Fruit fly (Drosophila melanogaster) whole organism, embryonic: ENCODE measurements around the gene AlaRS.

ENCODE experiments used
- Awh ChIP-seq: fragments of 200-800 bp; sonication (Bioruptor generic); IDR thresholded peaks from 2 replicates; pipeline ENCODE4, ENCODE4 v1.3.6; 2022; ENCODE audit warnings: missing biosample characterization, missing genetic modification characterization
- CG10267 ChIP-seq: fragments of 200-800 bp; sonication (Bioruptor generic); optimal IDR thresholded peaks from 2 replicates; lab custom pipeline; 2018; ENCODE audit warnings: missing biosample characterization, mild to moderate bottlenecking, missing genetic modification characterization, moderate library complexity
- CG11560 ChIP-seq: fragments of 200-800 bp; sonication (Bioruptor generic); IDR thresholded peaks from 3 replicates; pipeline ENCODE4 v1.3.6; 2022; ENCODE audit warnings: missing biosample characterization, missing genetic modification characterization
- CG14441 ChIP-seq: fragments of 200-800 bp; sonication (Bioruptor generic); IDR thresholded peaks from 2 replicates; pipeline ENCODE4 v1.3.6; 2022; ENCODE audit warnings: missing biosample characterization, missing genetic modification characterization
- CG16813 ChIP-seq: fragments of 200-800 bp; sonication (Bioruptor generic); IDR thresholded peaks from 3 replicates; pipeline ENCODE4 v1.3.6; 2022; ENCODE audit warnings: missing biosample characterization, missing genetic modification characterization; ENCODE audit not compliant: partially characterized antibody
- CG1832 ChIP-seq: fragments of 200-800 bp; sonication (Bioruptor generic); optimal IDR thresholded peaks from 2 replicates; lab custom pipeline; 2017; ENCODE audit warnings: missing biosample characterization, mild to moderate bottlenecking, missing genetic modification characterization, inconsistent platforms
- CG2889 ChIP-seq: fragments of 200-800 bp; sonication (Bioruptor generic); IDR thresholded peaks from 3 replicates; pipeline ENCODE4 v1.3.6; 2022; ENCODE audit warnings: missing biosample characterization, missing genetic modification characterization
- CG3163 ChIP-seq: fragments of 200-800 bp; sonication (Bioruptor generic); optimal IDR thresholded peaks from 3 replicates; lab custom pipeline; 2016; ENCODE audit warnings: missing biosample characterization, missing genetic modification characterization
- CG3281 ChIP-seq: fragments of 200-800 bp; sonication (Bioruptor generic); optimal IDR thresholded peaks from 3 replicates; lab custom pipeline; 2017; ENCODE audit warnings: missing biosample characterization, mild to moderate bottlenecking, missing genetic modification characterization
- CG4360 ChIP-seq: fragments of 200-800 bp; sonication (Bioruptor generic); IDR thresholded peaks from 2 replicates; pipeline ENCODE4 v1.3.6; 2022; ENCODE audit warnings: missing biosample characterization, missing genetic modification characterization
- CG5180 ChIP-seq: fragments of 200-800 bp; sonication (Bioruptor generic); optimal IDR thresholded peaks from 3 replicates; lab custom pipeline; 2017; ENCODE audit warnings: missing biosample characterization, missing genetic modification characterization, mild to moderate bottlenecking, moderate library complexity, missing genetic modification reagents
- CG6854 ChIP-seq: fragments of 200-800 bp; sonication (Bioruptor generic); optimal IDR thresholded peaks from 3 replicates; lab custom pipeline; 2017; ENCODE audit warnings: missing biosample characterization, mild to moderate bottlenecking, missing genetic modification characterization
- D19A ChIP-seq: fragments of 200-800 bp; optimal IDR thresholded peaks from 3 replicates; lab custom pipeline; 2019; ENCODE audit warnings: missing biosample characterization, mild to moderate bottlenecking, missing genetic modification characterization, moderate library complexity
- Dbx ChIP-seq: fragments of 200-800 bp; sonication (Bioruptor generic); IDR thresholded peaks from 3 replicates; pipeline ENCODE4 v1.3.6; 2022; ENCODE audit warnings: missing biosample characterization, missing genetic modification characterization
- ERR ChIP-seq: fragments of 200-800 bp; sonication (Bioruptor generic); optimal IDR thresholded peaks from 2 replicates; lab custom pipeline; 2016; ENCODE audit warnings: missing biosample characterization, missing genetic modification characterization
- Elba2 ChIP-seq: fragments of 200-800 bp; sonication (Bioruptor generic); optimal IDR thresholded peaks from 3 replicates; lab custom pipeline; 2016; ENCODE audit warnings: missing biosample characterization, missing genetic modification characterization
- Fer1 ChIP-seq: fragments of 200-800 bp; sonication (Bioruptor generic); optimal IDR thresholded peaks from 2 replicates; lab custom pipeline; 2017; ENCODE audit warnings: missing biosample characterization, mild to moderate bottlenecking, missing genetic modification characterization
- H15 ChIP-seq: fragments of 200-800 bp; sonication (Bioruptor generic); IDR thresholded peaks from 3 replicates; pipeline ENCODE4 v1.3.6; 2022; ENCODE audit warnings: missing biosample characterization, missing genetic modification characterization
- HHEX ChIP-seq: fragments of 200-800 bp; sonication (Bioruptor generic); optimal IDR thresholded peaks from 3 replicates; lab custom pipeline; 2017; ENCODE audit warnings: missing biosample characterization, mild to moderate bottlenecking, missing genetic modification characterization, missing genetic modification reagents
- HLH4C ChIP-seq: fragments of 200-800 bp; sonication (Bioruptor generic); IDR thresholded peaks from 3 replicates; pipeline ENCODE4 v1.3.6; 2022; ENCODE audit warnings: missing biosample characterization, missing genetic modification characterization; ENCODE audit not compliant: partially characterized antibody
- Hmr ChIP-seq: fragments of 200-800 bp; sonication (Bioruptor generic); optimal IDR thresholded peaks from 3 replicates; lab custom pipeline; 2017; ENCODE audit warnings: mild to moderate bottlenecking, missing biosample characterization, missing genetic modification reagents, missing genetic modification characterization
- NC2α ChIP-seq: fragments of 200-800 bp; sonication (Bioruptor generic); optimal IDR thresholded peaks from 2 replicates; lab custom pipeline; 2016; ENCODE audit warnings: missing biosample characterization, missing genetic modification characterization
- Ptx1 ChIP-seq: fragments of 200-800 bp; sonication (Bioruptor generic); IDR thresholded peaks from 2 replicates; pipeline ENCODE4 v1.3.6; 2022; ENCODE audit warnings: missing biosample characterization, missing genetic modification characterization
- Ssrp ChIP-seq: fragments of 200-800 bp; sonication (Bioruptor generic); optimal IDR thresholded peaks from 2 replicates; lab custom pipeline; 2018; ENCODE audit warnings: missing biosample characterization, mild to moderate bottlenecking, missing genetic modification characterization, moderate library complexity
- Tbp ChIP-seq: fragments of >200 bp; optimal IDR thresholded peaks from 2 replicates; lab custom pipeline; 2018; ENCODE audit warnings: missing biosample characterization, missing genetic modification characterization
- Usf ChIP-seq: fragments of 200-800 bp; sonication (Bioruptor generic); optimal IDR thresholded peaks from 2 replicates; lab custom pipeline; 2017; ENCODE audit warnings: missing genotype, missing biosample characterization, missing genetic modification characterization
- Vsx1 ChIP-seq: fragments of 200-800 bp; sonication (Bioruptor generic); optimal IDR thresholded peaks from 2 replicates; lab custom pipeline; 2017; ENCODE audit warnings: missing biosample characterization, mild to moderate bottlenecking, missing genetic modification characterization, missing genetic modification reagents
- cas ChIP-seq: fragments of 200-800 bp; sonication (Bioruptor generic); IDR thresholded peaks from 2 replicates; pipeline ENCODE4 v1.3.6; 2022; ENCODE audit warnings: missing biosample characterization, missing genetic modification characterization
- en ChIP-seq: fragments of 200-800 bp; sonication (Bioruptor generic); optimal IDR thresholded peaks from 2 replicates; lab custom pipeline; 2016; ENCODE audit warnings: missing biosample characterization, missing genetic modification characterization
- esg ChIP-seq: fragments of 200-800 bp; sonication (Bioruptor generic); conservative IDR thresholded peaks from 2 replicates; pipeline ENCODE4 v1.3.6; 2022; ENCODE audit warnings: missing biosample characterization, missing genetic modification characterization
- fu2 ChIP-seq: fragments of 200-800 bp; sonication (Bioruptor generic); optimal IDR thresholded peaks from 2 replicates; lab custom pipeline; 2016; ENCODE audit warnings: missing biosample characterization, missing genetic modification characterization
- gce ChIP-seq: fragments of 200-800 bp; sonication (Bioruptor generic); IDR thresholded peaks from 3 replicates; pipeline ENCODE4 v1.3.6; 2022; ENCODE audit warnings: missing biosample characterization, missing genetic modification characterization
- gcm ChIP-seq: fragments of 200-800 bp; sonication (Bioruptor generic); optimal IDR thresholded peaks from 2 replicates; lab custom pipeline; 2019; ENCODE audit warnings: missing biosample characterization, mild to moderate bottlenecking, missing genetic modification characterization, moderate library complexity
- hb ChIP-seq: fragments of 200-800 bp; sonication (Bioruptor generic); IDR thresholded peaks from 3 replicates; pipeline ENCODE4 v1.3.6; 2022; ENCODE audit warnings: missing biosample characterization, missing genetic modification characterization; ENCODE audit not compliant: partially characterized antibody
- inv ChIP-seq: fragments of 200-800 bp; sonication (Bioruptor generic); IDR thresholded peaks from 2 replicates; pipeline ENCODE4 v1.3.6; 2022; ENCODE audit warnings: missing biosample characterization, missing genetic modification characterization; ENCODE audit not compliant: partially characterized antibody
- kay ChIP-seq: fragments of 200-800 bp; sonication (Bioruptor generic); optimal IDR thresholded peaks from 2 replicates; lab custom pipeline; 2016; ENCODE audit warnings: missing biosample characterization, missing genetic modification characterization
- ken ChIP-seq: fragments of 200-800 bp; sonication (Bioruptor generic); IDR thresholded peaks from 3 replicates; pipeline ENCODE4 v1.3.6; 2022; ENCODE audit warnings: missing biosample characterization, missing genetic modification characterization
- kni ChIP-seq: fragments of 200-800 bp; sonication (Bioruptor generic); optimal IDR thresholded peaks from 3 replicates; lab custom pipeline; 2017; ENCODE audit warnings: mild to moderate bottlenecking, missing biosample characterization, missing genetic modification reagents, missing genetic modification characterization
- lmd ChIP-seq: fragments of 200-800 bp; sonication (Bioruptor generic); IDR thresholded peaks from 2 replicates; pipeline ENCODE4 v1.3.6; 2022; ENCODE audit warnings: missing biosample characterization, missing genetic modification characterization
- pb ChIP-seq: fragments of 200-800 bp; sonication (Bioruptor generic); optimal IDR thresholded peaks from 3 replicates; lab custom pipeline; 2016; ENCODE audit warnings: missing biosample characterization, missing genetic modification characterization
- pfk ChIP-seq: fragments of 200-800 bp; sonication (Bioruptor generic); optimal IDR thresholded peaks from 2 replicates; lab custom pipeline; 2018; ENCODE audit warnings: missing biosample characterization, mild to moderate bottlenecking, missing genetic modification characterization, moderate library complexity
- pnt ChIP-seq: fragments of 200-800 bp; sonication (Bioruptor generic); optimal IDR thresholded peaks from 3 replicates; lab custom pipeline; 2016; ENCODE audit warnings: missing biosample characterization, missing genetic modification characterization
- pzg ChIP-seq: fragments of 200-800 bp; sonication (Bioruptor generic); optimal IDR thresholded peaks from 3 replicates; lab custom pipeline; 2018; ENCODE audit warnings: missing biosample characterization, mild to moderate bottlenecking, missing genetic modification characterization, moderate library complexity
- tin ChIP-seq: fragments of 200-800 bp; sonication (Bioruptor generic); optimal IDR thresholded peaks from 3 replicates; lab custom pipeline; 2016; ENCODE audit warnings: missing biosample characterization, missing genetic modification characterization
- trh ChIP-seq: fragments of 200-800 bp; sonication (Bioruptor generic); optimal IDR thresholded peaks from 2 replicates; lab custom pipeline; 2016; ENCODE audit warnings: missing biosample characterization, missing genetic modification characterization
- ttk ChIP-seq: fragments of 200-800 bp; sonication (Bioruptor generic); IDR thresholded peaks from 2 replicates; pipeline ENCODE4 v2.1.2; 2022; ENCODE audit warnings: missing biosample characterization, missing genetic modification characterization
- vfl ChIP-seq: fragments of 200-800 bp; sonication (Bioruptor generic); optimal IDR thresholded peaks from 2 replicates; lab custom pipeline; 2016; ENCODE audit warnings: missing biosample characterization, missing genetic modification characterization
- vnd ChIP-seq: fragments of 200-800 bp; sonication (Bioruptor generic); IDR thresholded peaks from 3 replicates; pipeline ENCODE4 v1.3.6; 2022; ENCODE audit warnings: missing biosample characterization, missing genetic modification characterization; ENCODE audit not compliant: partially characterized antibody
- zen2 ChIP-seq: fragments of 200-800 bp; sonication (Bioruptor generic); IDR thresholded peaks from 3 replicates; pipeline ENCODE4 v1.3.6; 2022; ENCODE audit warnings: missing biosample characterization, missing genetic modification characterization; ENCODE audit not compliant: partially characterized antibody

AlaRS gene

dm6 chr2L:8364006-8364956 is 17.3 kb downstream of the AlaRS start, which contains the start of the genes RpS13 and CSN8 (continued):
- no peak for TF ChIP-seq pnt (GFP tag; lab: Kevin White, UChicago)
- no peak for TF ChIP-seq ERR (GFP tag; lab: Kevin White, UChicago)
- TF ChIP-seq gcm (GFP tag; lab: Kevin White, UChicago), result peak; percentile 3
- no peak for TF ChIP-seq pb (GFP tag; lab: Kevin White, UChicago)
- TF ChIP-seq CG11560, result no peak
- TF ChIP-seq CG14441 (GFP tag; lab: Robert Waterston, UW), result no peak
- TF ChIP-seq hb (GFP tag; lab: Robert Waterston, UW), result peak; percentile 94
- no peak for TF ChIP-seq Awh (GFP tag; lab: Robert Waterston, UW)
- TF ChIP-seq en (GFP tag; lab: Kevin White, UChicago), result no peak
- TF ChIP-seq CG1832 (GFP tag; lab: Kevin White, UChicago), result no peak
- TF ChIP-seq esg (GFP tag; lab: Robert Waterston, UW), result no peak
- peak; percentile 63 for TF ChIP-seq CG10267 (tag; lab: Kevin White, UChicago)
- TF ChIP-seq CG4360, result no peak
- TF ChIP-seq pfk (GFP tag; lab: Kevin White, UChicago), result no peak
- TF ChIP-seq Ssrp (tag; lab: Kevin White, UChicago), result no peak
- no peak for TF ChIP-seq Elba2 (GFP tag; lab: Kevin White, UChicago)
- TF ChIP-seq CG5180, result no peak
- TF ChIP-seq Tbp (GFP tag; lab: Kevin White, UChicago), result no peak
- TF ChIP-seq Ptx1 (GFP tag; lab: Robert Waterston, UW), result no peak
- TF ChIP-seq H15, result no peak
- TF ChIP-seq vnd (GFP tag; lab: Robert Waterston, UW), result peak; percentile 90
- no peak for TF ChIP-seq gce
- TF ChIP-seq lmd (GFP tag; lab: Robert Waterston, UW), result no peak
- peak; percentile 66 for TF ChIP-seq kni
- no peak for TF ChIP-seq HHEX (GFP tag; lab: Kevin White, UChicago)
- TF ChIP-seq pzg (GFP tag; lab: Kevin White, UChicago), result peak; percentile 90
- no peak for TF ChIP-seq D19A
- TF ChIP-seq Fer1 (GFP tag; lab: Kevin White, UChicago), result peak; percentile 52
- no peak for TF ChIP-seq tin (GFP tag; lab: Kevin White, UChicago)
- no peak for TF ChIP-seq trh (GFP tag; lab: Kevin White, UChicago)
- TF ChIP-seq Dbx (GFP tag; lab: Robert Waterston, UW), result peak; percentile 23; the same call in 2 of the 3 replicates
- no peak for TF ChIP-seq ken (GFP tag; lab: Robert Waterston, UW)
- TF ChIP-seq inv (GFP tag; lab: Robert Waterston, UW), result peak; percentile 88
- no peak for TF ChIP-seq CG3163 (GFP tag; lab: Kevin White, UChicago)
- TF ChIP-seq CG3281 (GFP tag; lab: Kevin White, UChicago), result peak; percentile 55
- no peak for TF ChIP-seq CG2889
- no peak for TF ChIP-seq NC2α (GFP tag; lab: Kevin White, UChicago)
- no peak for TF ChIP-seq vfl
- peak; percentile 56 for TF ChIP-seq Hmr (GFP tag; lab: Kevin White, UChicago)
- TF ChIP-seq Vsx1, result peak; percentile 46
- TF ChIP-seq CG6854 (GFP tag; lab: Kevin White, UChicago), result no peak
- TF ChIP-seq ttk (GFP tag; lab: Robert Waterston, UW), result no peak
- TF ChIP-seq HLH4C, result peak; percentile 92
- no peak for TF ChIP-seq fu2 (GFP tag; lab: Kevin White, UChicago)
- TF ChIP-seq cas, result no peak
- peak; percentile 87; the same call in 2 of the 3 replicates for TF ChIP-seq zen2
- TF ChIP-seq Usf (GFP tag; lab: Kevin White, UChicago), result no peak
- peak; percentile 95 for TF ChIP-seq CG16813 (GFP tag; lab: Robert Waterston, UW)
- TF ChIP-seq kay (GFP tag; lab: Kevin White, UChicago), result no peak
